Fruit fly (Drosophila melanogaster) whole organism, pupa: Measurements from ENCODE around the gene CG43998.
A peak's percentile ranks its signal among the peaks of the same experiment; 100 is the strongest.

Experiments
- CG17806 ChIP-seq: fragments of 200-800 bp; sonication (Bioruptor generic); optimal IDR thresholded peaks from 2 replicates; lab custom pipeline; 2018; ENCODE audit warnings: missing biosample characterization, mild to moderate bottlenecking, missing genetic modification characterization, moderate library complexity
- Pif1A ChIP-seq: fragments of 200-800 bp; sonication (Bioruptor generic); optimal IDR thresholded peaks from 3 replicates; lab custom pipeline; 2016; ENCODE audit warnings: missing biosample characterization, missing genetic modification characterization
- fd96Ca ChIP-seq: fragments of 200-800 bp; sonication (Bioruptor generic); IDR thresholded peaks from 3 replicates; pipeline ENCODE4 v1.3.6; 2022; ENCODE audit warnings: missing biosample characterization, missing genetic modification characterization
- rn ChIP-seq: fragments of 200-800 bp; sonication (Bioruptor generic); IDR thresholded peaks from 2 replicates; pipeline ENCODE4 v1.3.6; 2022; ENCODE audit warnings: missing biosample characterization, missing genetic modification characterization

- no peak for TF ChIP-seq CG17806 (tag; lab: Kevin White, UChicago)
- TF ChIP-seq fd96Ca (GFP tag; lab: Robert Waterston, UW), result peak; percentile 19; the same call in 1 of the 3 replicates
- TF ChIP-seq Pif1A (GFP tag; lab: Kevin White, UChicago), result peak; percentile 12
- no peak for TF ChIP-seq rn
Observed at dm6 chr3R:23942965-23943413, 14.2 kb upstream of the CG43998 start, which contains the start of gene Gdh.
